Fruit fly (Drosophila melanogaster) whole organism, embryonic: ENCODE results near the gene COX7B.
A peak's percentile ranks its signal among the peaks of the same experiment; 100 is the strongest.

ENCODE experiments used
- B-H1 ChIP-seq: fragments of 200-800 bp; sonication (Bioruptor generic); IDR thresholded peaks from 3 replicates; pipeline ENCODE4 v1.3.6; 2022; ENCODE audit warnings: missing biosample characterization, missing genetic modification characterization
- B-H2 ChIP-seq: fragments of 200-800 bp; sonication (Bioruptor generic); optimal IDR thresholded peaks from 2 replicates; lab custom pipeline; 2018; ENCODE audit warnings: missing biosample characterization, mild to moderate bottlenecking, missing genetic modification characterization
- CG10147 ChIP-seq: fragments of 200-800 bp; sonication (Bioruptor generic); optimal IDR thresholded peaks from 2 replicates; lab custom pipeline; 2019; ENCODE audit warnings: missing biosample characterization, mild to moderate bottlenecking, missing genetic modification characterization, moderate library complexity
- CG1024 ChIP-seq: fragments of 200-800 bp; sonication (Bioruptor generic); IDR thresholded peaks from 2 replicates; pipeline ENCODE4 v1.3.6; 2022; ENCODE audit warnings: missing biosample characterization, missing genetic modification characterization
- CG11456 ChIP-seq: fragments of 200-800 bp; sonication (Bioruptor generic); IDR thresholded peaks from 3 replicates; pipeline ENCODE4 v1.3.6; 2022; ENCODE audit warnings: missing biosample characterization, missing genetic modification characterization
- CG13424 ChIP-seq: fragments of 200-800 bp; sonication (Bioruptor generic); optimal IDR thresholded peaks from 2 replicates; lab custom pipeline; 2019; ENCODE audit warnings: missing biosample characterization, mild to moderate bottlenecking, missing genetic modification characterization, moderate library complexity
- CG13624 ChIP-seq: fragments of 200-800 bp; sonication (Bioruptor generic); optimal IDR thresholded peaks from 2 replicates; lab custom pipeline; 2016; ENCODE audit warnings: missing biosample characterization, missing genetic modification characterization
- CG15073 ChIP-seq: fragments of 200-800 bp; sonication (Bioruptor generic); optimal IDR thresholded peaks from 2 replicates; lab custom pipeline; 2016; ENCODE audit warnings: missing biosample characterization, missing genetic modification characterization
- CG15514 ChIP-seq: fragments of 200-800 bp; sonication (Bioruptor generic); optimal IDR thresholded peaks from 3 replicates; lab custom pipeline; 2017; ENCODE audit warnings: missing biosample characterization, missing genetic modification characterization, mild to moderate bottlenecking, moderate library complexity, missing genetic modification reagents
- CG17359 ChIP-seq: fragments of 200-800 bp; sonication (Bioruptor generic); optimal IDR thresholded peaks from 3 replicates; lab custom pipeline; 2018; ENCODE audit warnings: missing biosample characterization, mild to moderate bottlenecking, missing genetic modification characterization, moderate library complexity
- CG18011 ChIP-seq: fragments of 200-800 bp; sonication (Bioruptor generic); optimal IDR thresholded peaks from 2 replicates; lab custom pipeline; 2017; ENCODE audit warnings: missing biosample characterization, missing genetic modification characterization, mild to moderate bottlenecking, moderate library complexity, missing genotype
- CG1832 ChIP-seq: fragments of 200-800 bp; sonication (Bioruptor generic); optimal IDR thresholded peaks from 2 replicates; lab custom pipeline; 2017; ENCODE audit warnings: missing biosample characterization, mild to moderate bottlenecking, missing genetic modification characterization, inconsistent platforms
- CG2129 ChIP-seq: fragments of 200-800 bp; sonication (Bioruptor generic); IDR thresholded peaks from 2 replicates; pipeline ENCODE4 v1.3.6; 2022; ENCODE audit warnings: missing biosample characterization, missing genetic modification characterization; ENCODE audit not compliant: partially characterized antibody
- CG30020 ChIP-seq: fragments of 200-800 bp; optimal IDR thresholded peaks from 2 replicates; lab custom pipeline; 2019; ENCODE audit warnings: missing biosample characterization, mild to moderate bottlenecking, missing genetic modification characterization, moderate library complexity
- CG30431 ChIP-seq: fragments of 200-800 bp; sonication (Bioruptor generic); optimal IDR thresholded peaks from 2 replicates; lab custom pipeline; 2017; ENCODE audit warnings: missing biosample characterization, missing genetic modification characterization
- CG34376 ChIP-seq: fragments of 200-800 bp; sonication (Bioruptor generic); optimal IDR thresholded peaks from 2 replicates; lab custom pipeline; 2018; ENCODE audit warnings: missing biosample characterization, mild to moderate bottlenecking, missing genetic modification characterization
- CG4360 ChIP-seq: fragments of 200-800 bp; sonication (Bioruptor generic); IDR thresholded peaks from 2 replicates; pipeline ENCODE4 v1.3.6; 2022; ENCODE audit warnings: missing biosample characterization, missing genetic modification characterization
- CG4854 ChIP-seq: fragments of 200-800 bp; sonication (Bioruptor generic); optimal IDR thresholded peaks from 2 replicates; lab custom pipeline; 2016; ENCODE audit warnings: missing biosample characterization, missing genetic modification characterization, inconsistent platforms
- CG6175 ChIP-seq: fragments of 200-800 bp; sonication (Bioruptor generic); IDR thresholded peaks from 3 replicates; pipeline ENCODE4 v1.3.6; 2022; ENCODE audit warnings: missing biosample characterization, missing genetic modification characterization
- CG6765 ChIP-seq: fragments of 200-800 bp; sonication (Bioruptor generic); optimal IDR thresholded peaks from 3 replicates; lab custom pipeline; 2017; ENCODE audit warnings: missing biosample characterization, mild to moderate bottlenecking, missing genetic modification characterization
- CG7987 ChIP-seq: fragments of 200-800 bp; sonication (Bioruptor generic); optimal IDR thresholded peaks from 2 replicates; lab custom pipeline; 2018; ENCODE audit warnings: missing biosample characterization, mild to moderate bottlenecking, missing genetic modification characterization, moderate library complexity
- CG9609 ChIP-seq: fragments of 200-800 bp; sonication (Bioruptor generic); optimal IDR thresholded peaks from 3 replicates; lab custom pipeline; 2016; ENCODE audit warnings: missing biosample characterization, missing genetic modification characterization
- Dbx ChIP-seq: fragments of 200-800 bp; sonication (Bioruptor generic); IDR thresholded peaks from 3 replicates; pipeline ENCODE4 v1.3.6; 2022; ENCODE audit warnings: missing biosample characterization, missing genetic modification characterization
- E2f1 ChIP-seq: fragments of 200-800 bp; sonication (Bioruptor generic); IDR thresholded peaks from 2 replicates; pipeline ENCODE4 v1.3.6; 2022; ENCODE audit warnings: missing biosample characterization, missing genetic modification characterization
- H15 ChIP-seq: fragments of 200-800 bp; sonication (Bioruptor generic); IDR thresholded peaks from 3 replicates; pipeline ENCODE4 v1.3.6; 2022; ENCODE audit warnings: missing biosample characterization, missing genetic modification characterization
- HLH3B ChIP-seq: fragments of 200-800 bp; sonication (Bioruptor generic); IDR thresholded peaks from 2 replicates; pipeline ENCODE4 v1.3.6; 2022; ENCODE audit warnings: missing biosample characterization, missing genetic modification characterization
- Hmr ChIP-seq: fragments of 200-800 bp; sonication (Bioruptor generic); optimal IDR thresholded peaks from 3 replicates; lab custom pipeline; 2017; ENCODE audit warnings: mild to moderate bottlenecking, missing biosample characterization, missing genetic modification reagents, missing genetic modification characterization
- Mes4 ChIP-seq: fragments of 200-800 bp; sonication (Bioruptor generic); optimal IDR thresholded peaks from 2 replicates; lab custom pipeline; 2016; ENCODE audit warnings: missing biosample characterization, missing genetic modification characterization
- Nf-YA ChIP-seq: fragments of 200-800 bp; sonication (Bioruptor generic); IDR thresholded peaks from 2 replicates; pipeline ENCODE4 v1.3.6; 2022; ENCODE audit warnings: missing biosample characterization, missing genetic modification characterization
- Nf-YC ChIP-seq: fragments of 200-800 bp; optimal IDR thresholded peaks from 3 replicates; lab custom pipeline; 2019; ENCODE audit warnings: missing biosample characterization, mild to moderate bottlenecking, missing genetic modification characterization, moderate library complexity
- PHDP ChIP-seq: fragments of 200-800 bp; sonication (Bioruptor generic); optimal IDR thresholded peaks from 3 replicates; lab custom pipeline; 2018; ENCODE audit warnings: missing biosample characterization, mild to moderate bottlenecking, missing genetic modification characterization, moderate library complexity
- Side ChIP-seq: fragments of 200-800 bp; sonication (Bioruptor generic); optimal IDR thresholded peaks from 2 replicates; lab custom pipeline; 2016; ENCODE audit warnings: missing biosample characterization, missing genetic modification characterization
- Sox102F ChIP-seq: fragments of 200-800 bp; sonication (Bioruptor generic); optimal IDR thresholded peaks from 2 replicates; lab custom pipeline; 2018; ENCODE audit warnings: missing biosample characterization, mild to moderate bottlenecking, missing genetic modification characterization, moderate library complexity
- YL-1 ChIP-seq: fragments of 200-800 bp; sonication (Bioruptor generic); optimal IDR thresholded peaks from 3 replicates; lab custom pipeline; 2017; ENCODE audit warnings: missing biosample characterization, mild to moderate bottlenecking, missing genetic modification characterization
- cg ChIP-seq: fragments of 200-800 bp; sonication (Bioruptor generic); optimal IDR thresholded peaks from 3 replicates; lab custom pipeline; 2019; ENCODE audit warnings: missing biosample characterization, mild to moderate bottlenecking, missing genetic modification characterization, moderate library complexity
- cwo ChIP-seq: fragments of 200-800 bp; sonication (Bioruptor generic); optimal IDR thresholded peaks from 3 replicates; lab custom pipeline; 2017; ENCODE audit warnings: missing biosample characterization, missing genetic modification characterization, mild to moderate bottlenecking, moderate library complexity, missing genetic modification reagents
- da ChIP-seq: fragments of 200-800 bp; sonication (Bioruptor generic); optimal IDR thresholded peaks from 2 replicates; lab custom pipeline; 2016; ENCODE audit warnings: missing biosample characterization, missing genetic modification characterization
- danr ChIP-seq: fragments of 200-800 bp; sonication (Bioruptor generic); IDR thresholded peaks from 2 replicates; pipeline ENCODE4 v1.3.6; 2022; ENCODE audit warnings: missing biosample characterization, missing genetic modification characterization
- dm ChIP-seq: fragments of 200-800 bp; sonication (Bioruptor generic); optimal IDR thresholded peaks from 3 replicates; lab custom pipeline; 2016; ENCODE audit warnings: missing biosample characterization, missing genetic modification characterization
- fd102C ChIP-seq: fragments of 200-800 bp; sonication (Bioruptor generic); optimal IDR thresholded peaks from 2 replicates; lab custom pipeline; 2018; ENCODE audit warnings: missing biosample characterization, mild to moderate bottlenecking, missing genetic modification characterization, moderate library complexity
- gsb ChIP-seq: fragments of 200-800 bp; sonication (Bioruptor generic); IDR thresholded peaks from 2 replicates; pipeline ENCODE4 v1.3.6; 2022; ENCODE audit warnings: missing biosample characterization, missing genetic modification characterization
- hb ChIP-seq: fragments of 200-800 bp; sonication (Bioruptor generic); IDR thresholded peaks from 3 replicates; pipeline ENCODE4 v1.3.6; 2022; ENCODE audit warnings: missing biosample characterization, missing genetic modification characterization; ENCODE audit not compliant: partially characterized antibody
- lov ChIP-seq, 2 experiments: fragments of 200-800 bp in 1 of 2; fragments of >200 bp in 1 of 2; sonication (Bioruptor generic) in 1 of 2; IDR thresholded peaks in 1 of 2; optimal IDR thresholded peaks in 1 of 2; 2 replicates in 1 of 2; 3 replicates in 1 of 2; pipeline versions ENCODE4 v1.3.6 to Lab custom; 2017 to 2022; ENCODE audit warnings: missing biosample characterization in 1 of 2, missing genetic modification characterization in 1 of 2
- maf-S ChIP-seq: fragments of 200-800 bp; sonication (Bioruptor generic); optimal IDR thresholded peaks from 2 replicates; lab custom pipeline; 2016; ENCODE audit warnings: missing biosample characterization, missing genetic modification characterization
- nmo ChIP-seq: fragments of 200-800 bp; sonication (Bioruptor generic); optimal IDR thresholded peaks from 2 replicates; lab custom pipeline; 2018; ENCODE audit warnings: missing biosample characterization, mild to moderate bottlenecking, missing genetic modification characterization, moderate library complexity
- nom ChIP-seq: fragments of 200-800 bp; sonication (Bioruptor generic); optimal IDR thresholded peaks from 2 replicates; lab custom pipeline; 2017; ENCODE audit warnings: missing biosample characterization, missing genetic modification characterization, mild to moderate bottlenecking, moderate library complexity, missing genetic modification reagents
- org-1 ChIP-seq: fragments of 200-800 bp; sonication (Bioruptor generic); optimal IDR thresholded peaks from 2 replicates; lab custom pipeline; 2017; ENCODE audit warnings: missing biosample characterization, missing genetic modification characterization
- pho ChIP-seq: fragments of 200-800 bp; sonication (Bioruptor generic); optimal IDR thresholded peaks from 2 replicates; lab custom pipeline; 2016; ENCODE audit warnings: missing biosample characterization, missing genetic modification characterization
- slou ChIP-seq: fragments of 200-800 bp; sonication (Bioruptor generic); optimal IDR thresholded peaks from 3 replicates; lab custom pipeline; 2016; ENCODE audit warnings: missing biosample characterization, missing genetic modification characterization
- stwl ChIP-seq: fragments of 200-800 bp; sonication (Bioruptor generic); optimal IDR thresholded peaks from 3 replicates; lab custom pipeline; 2018; ENCODE audit warnings: missing biosample characterization, mild to moderate bottlenecking, missing genetic modification characterization, moderate library complexity
- sug ChIP-seq: fragments of 200-800 bp; optimal IDR thresholded peaks from 2 replicates; lab custom pipeline; 2019; ENCODE audit warnings: missing biosample characterization, mild to moderate bottlenecking, missing genetic modification characterization, moderate library complexity

Gene COX7B

DNA sequence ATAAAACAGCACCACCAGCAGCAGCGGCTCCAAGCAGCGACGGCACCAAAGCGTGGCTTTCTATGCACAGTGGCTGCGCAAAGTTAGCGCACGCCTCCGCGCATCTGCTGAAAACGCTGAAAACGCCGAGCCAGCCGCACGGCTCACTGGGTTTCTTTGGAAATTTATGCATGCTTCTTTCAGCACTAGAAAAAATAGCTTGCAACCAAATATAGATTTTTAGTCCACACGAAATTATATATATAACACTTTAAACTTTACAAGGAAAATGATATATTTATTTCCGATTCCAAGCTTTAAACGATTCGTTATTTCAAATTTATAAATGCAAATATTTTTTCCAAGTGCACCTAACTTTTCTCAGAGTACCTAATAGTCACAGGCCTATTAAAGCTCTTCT is 20.6 kb upstream of the COX7B start (continued):
- TF ChIP-seq org-1 (GFP tag; lab: Kevin White, UChicago) (peak; percentile 22), CG4360 (GFP tag; lab: Robert Waterston, UW) (no peak), CG9609 (no peak), danr (GFP tag; lab: Robert Waterston, UW) (no peak), CG2129 (no peak), Hmr (GFP tag; lab: Kevin White, UChicago) (no peak), CG30431 (GFP tag; lab: Kevin White, UChicago) (no peak), PHDP (peak; percentile 55), CG1024 (GFP tag; lab: Robert Waterston, UW) (no peak), CG11456 (0 out of 3 replicates have a peak, but pooled peaks have one; percentile 19), H15 (no peak), CG34376 (GFP tag; lab: Kevin White, UChicago) (no peak), nom (no peak), Nf-YC (tag; lab: Kevin White, UChicago) (no peak), gsb (GFP tag; lab: Robert Waterston, UW) (no peak), cg (GFP tag; lab: Kevin White, UChicago) (no peak), Nf-YA (no peak), cwo (no peak), CG6175 (GFP tag; lab: Robert Waterston, UW) (no peak), B-H1 (GFP tag; lab: Robert Waterston, UW) (no peak), CG13424 (tag; lab: Kevin White, UChicago) (peak; percentile 45), maf-S (GFP tag; lab: Kevin White, UChicago) (no peak), da (GFP tag; lab: Kevin White, UChicago) (no peak), E2f1 (GFP tag; lab: Robert Waterston, UW) (no peak), Mes4 (GFP tag; lab: Kevin White, UChicago) (no peak), CG17359 (tag; lab: Kevin White, UChicago) (peak; percentile 36), Sox102F (GFP tag; lab: Kevin White, UChicago) (peak; percentile 58), CG15073 (GFP tag; lab: Kevin White, UChicago) (no peak), nmo (GFP tag; lab: Kevin White, UChicago) (peak; percentile 56), pho (no peak), B-H2 (GFP tag; lab: Kevin White, UChicago) (no peak), Side (GFP tag; lab: Kevin White, UChicago) (no peak), CG30020 (tag; lab: Kevin White, UChicago) (no peak), slou (GFP tag; lab: Kevin White, UChicago) (no peak), CG6765 (GFP tag; lab: Kevin White, UChicago) (no peak), stwl (tag; lab: Kevin White, UChicago) (no peak), CG13624 (no peak), hb (GFP tag; lab: Robert Waterston, UW) (no peak), Dbx (no peak), CG10147 (GFP tag; lab: Kevin White, UChicago) (no peak), CG7987 (GFP tag; lab: Kevin White, UChicago) (no peak), dm (GFP tag; lab: Kevin White, UChicago) (no peak), YL-1 (no peak), lov (optimal IDR thresholded peaks at IDR 0.05; lab: Kevin White, UChicago) (no peak), lov (GFP tag; IDR thresholded peaks at IDR 0.05; lab: Robert Waterston, UW) (no peak), CG1832 (no peak), sug (no peak), HLH3B (GFP tag; lab: Robert Waterston, UW) (peak; percentile 51), CG18011 (GFP tag; lab: Kevin White, UChicago) (no peak), fd102C (GFP tag; lab: Kevin White, UChicago) (no peak), CG4854 (no peak), CG15514 (GFP tag; lab: Kevin White, UChicago) (no peak)
